Fruit fly (Drosophila melanogaster): ENCODE measurements around the gene tio.

The tio gene

DNA sequence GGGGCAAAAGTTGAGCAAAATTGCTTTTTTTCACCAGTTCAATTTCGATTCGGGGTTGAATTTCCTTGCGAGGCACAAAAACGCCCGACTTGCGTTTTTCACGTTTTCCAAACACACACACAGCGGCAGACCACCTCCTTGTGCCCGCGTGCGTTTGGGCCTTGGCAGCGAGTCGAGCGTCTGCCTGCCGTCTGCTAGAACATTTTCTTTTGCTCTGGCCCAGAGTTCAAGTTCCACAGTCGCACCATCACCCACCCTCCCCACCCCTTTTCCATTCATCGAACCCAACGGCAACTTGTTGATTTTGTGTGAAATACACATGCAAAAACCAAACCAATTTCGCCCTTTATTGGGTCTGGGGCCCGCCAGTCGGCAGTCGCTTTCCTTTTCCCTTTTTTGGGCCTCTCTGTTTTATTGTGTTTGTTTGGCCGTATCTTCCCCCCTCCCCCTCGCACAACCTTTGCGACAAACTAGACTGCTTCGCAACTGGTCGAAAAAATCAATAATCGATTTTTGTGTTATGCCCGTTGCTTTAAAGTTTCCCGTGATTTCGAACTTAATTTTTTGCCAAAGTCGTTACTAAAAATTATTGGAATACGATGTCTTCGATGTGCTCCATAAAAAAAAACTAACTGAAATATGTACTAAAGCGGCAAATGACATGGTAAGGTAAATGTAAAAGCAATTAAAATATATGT is 48.2 kb upstream of the tio start (continued):
- TF ChIP-seq fd102C (GFP tag; optimal IDR thresholded peaks at IDR 0.05): no peak
- TF ChIP-seq CG9437 (GFP tag; optimal IDR thresholded peaks at IDR 0.05): no peak
- peak; percentile 3 for TF ChIP-seq CG12071 (GFP tag; optimal IDR thresholded peaks at IDR 0.05)
- TF ChIP-seq CG5180 (GFP tag; optimal IDR thresholded peaks at IDR 0.05): peak; percentile 70
- TF ChIP-seq CG10959 (GFP tag; IDR thresholded peaks at IDR 0.05): no peak
- TF ChIP-seq gt (GFP tag; IDR thresholded peaks at IDR 0.05): no peak
- no peak for TF ChIP-seq CG10147 (GFP tag; optimal IDR thresholded peaks at IDR 0.05)
- TF ChIP-seq CG16815 (GFP tag; optimal IDR thresholded peaks at IDR 0.05): no peak
- no peak for TF ChIP-seq CG1529 (GFP tag; optimal IDR thresholded peaks at IDR 0.05)
- peak; percentile 16 for TF ChIP-seq pros (GFP tag; optimal IDR thresholded peaks at IDR 0.05)
- TF ChIP-seq CG2129 (GFP tag; IDR thresholded peaks at IDR 0.05; ENCODE audit: partially characterized antibody): no peak
- TF ChIP-seq sens (GFP tag): peak; percentile 64
- peak; percentile 15; the same call in 1 of the 2 replicates for TF ChIP-seq Ada2b (GFP tag; IDR thresholded peaks at IDR 0.05)
- peak; percentile 50 for TF ChIP-seq Med (GFP tag)
- TF ChIP-seq Side (GFP tag; optimal IDR thresholded peaks at IDR 0.05): no peak
- TF ChIP-seq Hr3 (GFP tag; optimal IDR thresholded peaks at IDR 0.05): no peak
- peak; percentile 34 for TF ChIP-seq CG17385 (GFP tag; optimal IDR thresholded peaks at IDR 0.05)
- TF ChIP-seq Hey (tag; optimal IDR thresholded peaks at IDR 0.05): peak; percentile 58

dm6 chr2L:21974895-21975294 is 44.1 kb upstream of the tio start:
- TF ChIP-seq gfzf (GFP tag; optimal IDR thresholded peaks at IDR 0.05): no peak
- peak; percentile 29 for TF ChIP-seq D19A (tag; optimal IDR thresholded peaks at IDR 0.05)
- TF ChIP-seq nmo (GFP tag; optimal IDR thresholded peaks at IDR 0.05): no peak
- no peak for TF ChIP-seq Max (GFP tag; optimal IDR thresholded peaks at IDR 0.05)
- no peak for TF ChIP-seq gcm2 (GFP tag; optimal IDR thresholded peaks at IDR 0.05)
- peak; percentile 66; the same call in 1 of the 3 replicates for TF ChIP-seq CG2199 (GFP tag; IDR thresholded peaks at IDR 0.05)
- TF ChIP-seq CG9932 (GFP tag; IDR thresholded peaks at IDR 0.05): no peak
- TF ChIP-seq prd (optimal IDR thresholded peaks at IDR 0.05): no peak
- TF ChIP-seq prd (GFP tag; IDR thresholded peaks at IDR 0.05): no peak
- TF ChIP-seq twi (tag; optimal IDR thresholded peaks at IDR 0.05): peak; percentile 52
- no peak for TF ChIP-seq mirr (GFP tag; optimal IDR thresholded peaks at IDR 0.05)

dm6 chr2L:21992833-21993232 is 26.2 kb upstream of the tio start, which contains the start of gene CG2528:
Gene CG2528 (minus strand): TSS chr2L:21992933.
- TF ChIP-seq Nf-YA (GFP tag; IDR thresholded peaks at IDR 0.05): no peak
- TF ChIP-seq ssp (GFP tag; IDR thresholded peaks at IDR 0.05): no peak
- TF ChIP-seq otp (GFP tag; IDR thresholded peaks at IDR 0.05): no peak
- no peak for TF ChIP-seq CG3407 (GFP tag; optimal IDR thresholded peaks at IDR 0.05)
- TF ChIP-seq Oaz (GFP tag; IDR thresholded peaks at IDR 0.05): no peak
- TF ChIP-seq rib (GFP tag; IDR thresholded peaks at IDR 0.05): no peak

DNA sequence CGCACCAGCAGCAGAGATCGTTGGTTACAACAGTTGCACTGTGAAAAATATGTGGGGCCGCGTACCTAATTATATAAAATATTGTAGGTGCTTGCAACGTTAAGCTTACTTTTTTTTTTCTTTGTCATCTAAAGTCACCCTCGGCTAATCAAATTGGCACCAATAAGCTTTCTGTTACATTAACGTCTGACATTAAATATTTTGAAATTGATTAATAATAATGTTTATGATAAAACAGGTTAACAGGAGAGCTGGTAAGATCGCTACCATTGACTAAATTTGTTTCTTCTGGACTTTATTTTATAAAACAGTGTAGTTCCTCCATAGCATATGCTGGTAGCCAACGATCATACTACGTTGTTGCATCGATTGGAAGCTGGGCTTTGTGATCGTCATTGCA is 25.6 kb upstream of the tio start:
- TF ChIP-seq Hr39 (optimal IDR thresholded peaks at IDR 0.05): no peak
- no peak for TF ChIP-seq gem (tag; optimal IDR thresholded peaks at IDR 0.05)
- TF ChIP-seq CG34376 (GFP tag; optimal IDR thresholded peaks at IDR 0.05): no peak
- TF ChIP-seq Xbp1 (GFP tag; optimal IDR thresholded peaks at IDR 0.05): no peak
- TF ChIP-seq fru (optimal IDR thresholded peaks at IDR 0.05): no peak
- no peak for TF ChIP-seq grn (GFP tag; optimal IDR thresholded peaks at IDR 0.05)
- TF ChIP-seq CG12236 (GFP tag; optimal IDR thresholded peaks at IDR 0.05): no peak
- no peak for TF ChIP-seq danr (GFP tag; IDR thresholded peaks at IDR 0.05)

All from whole organism, embryonic.